Worm (Caenorhabditis elegans): Measurements from ENCODE around the gene R02D5.6.

The R02D5.6 gene

DNA sequence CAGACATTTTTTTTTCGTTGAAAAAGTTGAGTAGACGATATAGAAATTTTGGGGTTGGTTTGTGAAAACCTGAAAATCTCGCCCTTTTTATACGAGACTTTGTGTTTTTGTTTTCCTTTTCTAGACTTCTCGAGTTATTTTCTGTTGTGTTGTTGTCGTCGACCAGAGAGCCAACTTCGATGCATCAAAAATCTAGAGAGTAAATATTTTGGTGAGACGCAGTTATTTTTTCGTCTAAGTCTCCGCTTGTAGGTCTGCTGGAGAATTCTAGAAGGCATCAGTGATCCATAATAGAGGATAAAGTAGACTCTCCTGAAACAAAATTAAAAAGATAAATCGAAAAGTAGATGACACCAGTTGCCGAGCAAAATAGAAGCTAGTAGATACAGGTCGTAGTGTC lies 53.5 kb downstream of the R02D5.6 start, which contains the start of gene F08H9.4:
F08H9.4 (minus strand) TSS at position 61 of the 400 bp plus-strand sequence.
- no peak for TF ChIP-seq unc-42 (tag; optimal IDR thresholded peaks at IDR 0.05)
- no peak for TF ChIP-seq nfya-1 (tag; optimal IDR thresholded peaks at IDR 0.05)
- TF ChIP-seq pqm-1 (tag; optimal IDR thresholded peaks at IDR 0.05) = no peak
- TF ChIP-seq pros-1 (tag; optimal IDR thresholded peaks at IDR 0.05) = no peak
- TF ChIP-seq ceh-24 (tag; optimal IDR thresholded peaks at IDR 0.05) = no peak
- TF ChIP-seq hlh-6 (tag; optimal IDR thresholded peaks at IDR 0.05) = no peak
- no peak for TF ChIP-seq ahr-1 (tag; optimal IDR thresholded peaks at IDR 0.05)
- no peak for TF ChIP-seq syd-9 (tag; optimal IDR thresholded peaks at IDR 0.05)
- no peak for TF ChIP-seq mec-3 (tag; optimal IDR thresholded peaks at IDR 0.05; ENCODE audit: borderline replicate concordance)
- no peak for TF ChIP-seq K09A11.1 (tag; optimal IDR thresholded peaks at IDR 0.05; ENCODE audit: insufficient read depth)
- no peak for TF ChIP-seq madf-2 (tag; optimal IDR thresholded peaks at IDR 0.05)
- no peak for TF ChIP-seq Y22D7AL.16 (tag; optimal IDR thresholded peaks at IDR 0.05)
- TF ChIP-seq odd-2 (tag; optimal IDR thresholded peaks at IDR 0.05) = no peak
- no peak for TF ChIP-seq che-1 (tag; optimal IDR thresholded peaks at IDR 0.05)
- TF ChIP-seq elt-2 (tag; optimal IDR thresholded peaks at IDR 0.05) = no peak
- no peak for TF ChIP-seq K02D7.2 (tag; optimal IDR thresholded peaks at IDR 0.05)
- TF ChIP-seq hlh-15 (tag; optimal IDR thresholded peaks at IDR 0.05) = no peak
- TF ChIP-seq rnt-1 (tag; optimal IDR thresholded peaks at IDR 0.05) = no peak
- TF ChIP-seq gmeb-2 (tag; optimal IDR thresholded peaks at IDR 0.05) = no peak
- no peak for TF ChIP-seq pax-1 (tag; optimal IDR thresholded peaks at IDR 0.05)

DNA sequence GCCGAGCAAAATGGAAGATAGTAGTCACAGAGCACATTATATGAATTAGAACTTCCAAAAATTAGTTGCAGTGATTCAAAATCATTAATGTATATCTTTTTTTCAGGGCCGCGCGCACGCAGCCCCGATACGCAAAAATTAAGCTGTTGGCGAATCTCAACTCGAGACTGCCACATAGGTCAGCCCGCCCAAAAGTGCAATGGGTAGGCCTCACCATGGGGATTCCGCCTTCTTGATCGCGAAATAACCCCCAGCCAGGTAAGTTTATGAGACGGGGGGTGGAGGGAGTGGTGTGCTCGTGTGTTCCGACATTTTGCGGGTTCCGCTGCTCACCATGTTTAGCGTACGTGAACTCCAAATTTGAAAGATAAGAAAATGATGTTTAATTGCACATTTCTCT lies 54.8 kb downstream of the R02D5.6 start, which contains the start of gene F08H9.3:
F08H9.3 (minus strand) TSS at position 252 of the 400 bp plus-strand sequence.
- TF ChIP-seq elt-2 (tag; optimal IDR thresholded peaks at IDR 0.05) = peak; percentile 2
- TF ChIP-seq ref-2 (tag; optimal IDR thresholded peaks at IDR 0.05) = peak; percentile 17

DNA sequence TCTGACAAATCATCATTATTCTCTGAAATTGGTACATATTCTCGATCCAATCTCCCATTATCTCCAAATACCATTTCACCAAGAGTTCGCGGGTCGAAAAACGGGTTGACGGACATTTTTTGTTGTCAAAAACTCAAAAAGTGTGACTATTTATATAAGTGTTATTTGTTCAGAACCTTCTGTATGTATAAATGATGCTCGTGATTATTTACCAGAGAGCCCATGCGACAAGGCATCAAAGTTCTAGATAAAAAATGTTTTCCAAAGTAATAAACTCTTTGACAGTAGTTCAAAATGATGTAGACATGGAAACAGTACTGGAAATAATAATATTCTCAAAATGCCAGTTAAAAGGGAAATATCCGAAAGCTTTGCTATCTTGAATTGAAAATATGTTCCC lies 55.3 kb downstream of the R02D5.6 start:
- TF ChIP-seq gmeb-2 (tag; optimal IDR thresholded peaks at IDR 0.05) = no peak
- no peak for TF ChIP-seq npax-4 (tag; optimal IDR thresholded peaks at IDR 0.05)
- TF ChIP-seq ceh-48 (tag; optimal IDR thresholded peaks at IDR 0.05) = no peak
- no peak for TF ChIP-seq ceh-31 (tag; optimal IDR thresholded peaks at IDR 0.05)
- no peak for TF ChIP-seq hlh-13 (GFP tag; optimal IDR thresholded peaks at IDR 0.05)
- TF ChIP-seq ahr-1 (tag; optimal IDR thresholded peaks at IDR 0.05) = no peak
- no peak for TF ChIP-seq T23F11.4 (GFP tag; optimal IDR thresholded peaks at IDR 0.05)
- TF ChIP-seq ttx-3 (tag; optimal IDR thresholded peaks at IDR 0.05) = no peak
- TF ChIP-seq nhr-11 (tag; optimal IDR thresholded peaks at IDR 0.05) = no peak
- no peak for TF ChIP-seq pat-9 (tag; optimal IDR thresholded peaks at IDR 0.05)
- no peak for TF ChIP-seq ceh-34 (tag; optimal IDR thresholded peaks at IDR 0.05)
- TF ChIP-seq rnt-1 (tag; optimal IDR thresholded peaks at IDR 0.05) = no peak
- no peak for TF ChIP-seq nfya-1 (tag; optimal IDR thresholded peaks at IDR 0.05)
- TF ChIP-seq ceh-24 (tag; optimal IDR thresholded peaks at IDR 0.05) = no peak
- TF ChIP-seq tbx-2 (tag; optimal IDR thresholded peaks at IDR 0.05) = no peak
- no peak for TF ChIP-seq unc-3 (GFP tag; conservative IDR thresholded peaks at IDR 0.05)
- TF ChIP-seq unc-3 (tag; optimal IDR thresholded peaks at IDR 0.05) = no peak
- no peak for TF ChIP-seq lim-6 (tag; optimal IDR thresholded peaks at IDR 0.05)
- no peak for TF ChIP-seq unc-86 (tag; optimal IDR thresholded peaks at IDR 0.05)
